Fruit fly (Drosophila melanogaster) whole organism, embryonic: ENCODE data around the gene CG7512.

Experiments used
- Adf1 ChIP-seq: fragments of 200-800 bp; sonication (Bioruptor generic); IDR thresholded peaks from 2 replicates; pipeline ENCODE4 v1.3.6; 2022; ENCODE audit warnings: missing biosample characterization, missing genetic modification characterization
- CG10431 ChIP-seq: fragments of 200-800 bp; sonication (Bioruptor generic); optimal IDR thresholded peaks from 3 replicates; lab custom pipeline; 2018; ENCODE audit warnings: missing biosample characterization, mild to moderate bottlenecking, missing genetic modification characterization
- CG10543 ChIP-seq: fragments of 200-800 bp; sonication (Bioruptor generic); optimal IDR thresholded peaks from 3 replicates; lab custom pipeline; 2017; ENCODE audit warnings: missing biosample characterization, mild to moderate bottlenecking, missing genetic modification characterization, moderate library complexity
- CG12219 ChIP-seq: fragments of 200-800 bp; sonication (Bioruptor generic); optimal IDR thresholded peaks from 3 replicates; lab custom pipeline; 2018; ENCODE audit warnings: missing biosample characterization, mild to moderate bottlenecking, missing genetic modification characterization
- CG16863 ChIP-seq: fragments of 200-800 bp; sonication (Bioruptor generic); optimal IDR thresholded peaks from 3 replicates; lab custom pipeline; 2016; ENCODE audit warnings: missing biosample characterization, missing genetic modification characterization
- CG18764 ChIP-seq: fragments of 200-800 bp; sonication (Bioruptor generic); optimal IDR thresholded peaks from 3 replicates; lab custom pipeline; 2016; ENCODE audit warnings: missing biosample characterization, missing genetic modification characterization
- CG2116 ChIP-seq: fragments of 200-800 bp; sonication (Bioruptor generic); optimal IDR thresholded peaks from 3 replicates; lab custom pipeline; 2018; ENCODE audit warnings: missing biosample characterization, mild to moderate bottlenecking, missing genetic modification characterization
- CG2199 ChIP-seq: fragments of 200-800 bp; sonication (Bioruptor generic); IDR thresholded peaks from 3 replicates; pipeline ENCODE4 v1.3.6; 2022; ENCODE audit warnings: missing biosample characterization, missing genetic modification characterization
- CG31224 ChIP-seq: fragments of 200-800 bp; sonication (Bioruptor generic); IDR thresholded peaks from 2 replicates; pipeline ENCODE4 v1.3.6; 2022; ENCODE audit warnings: missing biosample characterization, missing genetic modification characterization
- CG32532 ChIP-seq: fragments of 200-800 bp; sonication (Bioruptor generic); IDR thresholded peaks from 2 replicates; pipeline ENCODE4 v1.3.6; 2022; ENCODE audit warnings: missing biosample characterization, missing genetic modification characterization
- CG4820 ChIP-seq: fragments of 200-800 bp; sonication (Bioruptor generic); optimal IDR thresholded peaks from 3 replicates; lab custom pipeline; 2016; ENCODE audit warnings: missing biosample characterization, missing genetic modification characterization
- CG6765 ChIP-seq: fragments of 200-800 bp; sonication (Bioruptor generic); optimal IDR thresholded peaks from 3 replicates; lab custom pipeline; 2017; ENCODE audit warnings: missing biosample characterization, mild to moderate bottlenecking, missing genetic modification characterization
- CG7556 ChIP-seq: fragments of 200-800 bp; sonication (Bioruptor generic); optimal IDR thresholded peaks from 2 replicates; lab custom pipeline; 2017; ENCODE audit warnings: missing biosample characterization, mild to moderate bottlenecking, missing genetic modification characterization
- CG7963 ChIP-seq: fragments of 200-800 bp; sonication (Bioruptor generic); IDR thresholded peaks from 3 replicates; pipeline ENCODE4 v1.3.6; 2022; ENCODE audit warnings: missing biosample characterization, missing genetic modification characterization; ENCODE audit not compliant: partially characterized antibody
- Chrac-16 ChIP-seq: fragments of 200-800 bp; sonication (Bioruptor generic); optimal IDR thresholded peaks from 3 replicates; lab custom pipeline; 2016; ENCODE audit warnings: missing biosample characterization, missing genetic modification characterization
- CoRest ChIP-seq: fragments of 200-800 bp; sonication (Bioruptor generic); optimal IDR thresholded peaks from 3 replicates; lab custom pipeline; 2018; ENCODE audit warnings: missing biosample characterization, mild to moderate bottlenecking, missing genetic modification characterization, moderate library complexity
- CrebB ChIP-seq: fragments of 200-800 bp; sonication (Bioruptor generic); optimal IDR thresholded peaks from 3 replicates; lab custom pipeline; 2018; ENCODE audit warnings: missing biosample characterization, mild to moderate bottlenecking, missing genetic modification characterization
- Dip3 ChIP-seq: fragments of 200-800 bp; sonication (Bioruptor generic); optimal IDR thresholded peaks from 3 replicates; lab custom pipeline; 2016; ENCODE audit warnings: missing biosample characterization, missing genetic modification characterization
- Dp ChIP-seq: fragments of 200-800 bp; sonication (Bioruptor generic); optimal IDR thresholded peaks from 2 replicates; lab custom pipeline; 2018; ENCODE audit warnings: missing biosample characterization, mild to moderate bottlenecking, missing genetic modification characterization, moderate library complexity
- Hr51 ChIP-seq, 2 experiments: fragments of 200-800 bp; sonication (Bioruptor generic); optimal IDR thresholded peaks; 2 replicates in 1 of 2; 3 replicates in 1 of 2; lab custom pipeline; 2016 to 2018; ENCODE audit warnings: missing biosample characterization in 2 of 2, missing genetic modification characterization in 2 of 2, mild to moderate bottlenecking in 1 of 2, moderate library complexity in 1 of 2
- Neu2 ChIP-seq: fragments of 200-800 bp; sonication (Bioruptor generic); optimal IDR thresholded peaks from 3 replicates; lab custom pipeline; 2016; ENCODE audit warnings: missing biosample characterization, missing genetic modification characterization, borderline replicate concordance
- Nf-YB ChIP-seq: fragments of 200-800 bp; sonication (Bioruptor generic); optimal IDR thresholded peaks from 3 replicates; lab custom pipeline; 2019; ENCODE audit warnings: missing biosample characterization, mild to moderate bottlenecking, missing genetic modification characterization, moderate library complexity
- Oli ChIP-seq: fragments of 200-800 bp; sonication (Bioruptor generic); optimal IDR thresholded peaks from 2 replicates; lab custom pipeline; 2018; ENCODE audit warnings: missing biosample characterization, mild to moderate bottlenecking, missing genetic modification characterization, moderate library complexity
- Spps ChIP-seq: fragments of 200-800 bp; sonication (Bioruptor generic); optimal IDR thresholded peaks from 2 replicates; lab custom pipeline; 2018; ENCODE audit warnings: missing biosample characterization, mild to moderate bottlenecking, missing genetic modification characterization
- YL-1 ChIP-seq: fragments of 200-800 bp; sonication (Bioruptor generic); optimal IDR thresholded peaks from 3 replicates; lab custom pipeline; 2017; ENCODE audit warnings: missing biosample characterization, mild to moderate bottlenecking, missing genetic modification characterization
- bsh ChIP-seq, 2 experiments: fragments of 200-800 bp; sonication (Bioruptor generic); optimal IDR thresholded peaks; 2 replicates each; lab custom pipeline; 2017 to 2018; ENCODE audit warnings: mild to moderate bottlenecking in 2 of 2, missing biosample characterization in 2 of 2, missing genetic modification characterization in 2 of 2, moderate library complexity in 1 of 2
- cad ChIP-seq: fragments of >200 bp; optimal IDR thresholded peaks from 2 replicates; lab custom pipeline; 2017; ENCODE audit warnings: missing biosample characterization, missing genetic modification characterization
- ci ChIP-seq: fragments of 200-800 bp; sonication (Bioruptor generic); IDR thresholded peaks from 3 replicates; pipeline ENCODE4 v1.3.6; 2022; ENCODE audit warnings: missing biosample characterization, missing genetic modification characterization
- dmrt99B ChIP-seq: fragments of 200-800 bp; sonication (Bioruptor generic); optimal IDR thresholded peaks from 2 replicates; lab custom pipeline; 2018; ENCODE audit warnings: missing biosample characterization, mild to moderate bottlenecking, missing genetic modification characterization, moderate library complexity
- ems ChIP-seq: fragments of 200-800 bp; sonication (Bioruptor generic); optimal IDR thresholded peaks from 3 replicates; lab custom pipeline; 2016; ENCODE audit warnings: missing biosample characterization, missing genetic modification characterization
- grn ChIP-seq: fragments of 200-800 bp; sonication (Bioruptor generic); optimal IDR thresholded peaks from 3 replicates; lab custom pipeline; 2017; ENCODE audit warnings: missing biosample characterization, missing genetic modification characterization
- gsb ChIP-seq: fragments of 200-800 bp; sonication (Bioruptor generic); IDR thresholded peaks from 2 replicates; pipeline ENCODE4 v1.3.6; 2022; ENCODE audit warnings: missing biosample characterization, missing genetic modification characterization
- hbn ChIP-seq: fragments of 200-800 bp; sonication (Bioruptor generic); IDR thresholded peaks from 2 replicates; pipeline ENCODE4 v1.3.6; 2022; ENCODE audit warnings: missing biosample characterization, missing genetic modification characterization; ENCODE audit not compliant: partially characterized antibody
- her ChIP-seq: fragments of 200-800 bp; sonication (Bioruptor generic); optimal IDR thresholded peaks from 2 replicates; lab custom pipeline; 2016; ENCODE audit warnings: missing biosample characterization, missing genetic modification characterization
- ind ChIP-seq: fragments of 200-800 bp; sonication (Bioruptor generic); optimal IDR thresholded peaks from 3 replicates; lab custom pipeline; 2016; ENCODE audit warnings: missing biosample characterization, missing genetic modification characterization
- jing ChIP-seq: fragments of 200-800 bp; sonication (Bioruptor generic); optimal IDR thresholded peaks from 2 replicates; lab custom pipeline; 2018; ENCODE audit warnings: missing biosample characterization, mild to moderate bottlenecking, missing genetic modification characterization
- klu ChIP-seq: fragments of 200-800 bp; sonication (Bioruptor generic); IDR thresholded peaks from 2 replicates; pipeline ENCODE4 v1.3.6; 2022; ENCODE audit warnings: missing biosample characterization, missing genetic modification characterization
- p53 ChIP-seq: fragments of 200-800 bp; sonication (Bioruptor generic); optimal IDR thresholded peaks from 2 replicates; lab custom pipeline; 2016; ENCODE audit warnings: missing biosample characterization, missing genetic modification characterization
- phol ChIP-seq: fragments of 200-800 bp; sonication (Bioruptor generic); optimal IDR thresholded peaks from 3 replicates; lab custom pipeline; 2018; ENCODE audit warnings: missing biosample characterization, mild to moderate bottlenecking, missing genetic modification characterization, moderate library complexity
- pros ChIP-seq: fragments of 200-800 bp; sonication (Bioruptor generic); optimal IDR thresholded peaks from 3 replicates; lab custom pipeline; 2019; ENCODE audit warnings: missing biosample characterization, mild to moderate bottlenecking, missing genetic modification characterization, moderate library complexity
- scrt ChIP-seq: fragments of 200-800 bp; sonication (Bioruptor generic); optimal IDR thresholded peaks from 2 replicates; lab custom pipeline; 2018; ENCODE audit warnings: missing biosample characterization, mild to moderate bottlenecking, missing genetic modification characterization, moderate library complexity
- sens ChIP-seq: fragments of 200-800 bp; sonication (Bioruptor generic); peaks from one replicate; lab custom pipeline; 2016; ENCODE audit warnings: missing biosample characterization, missing genetic modification characterization
- shn ChIP-seq: fragments of 200-800 bp; sonication (Bioruptor generic); optimal IDR thresholded peaks from 3 replicates; lab custom pipeline; 2016; ENCODE audit warnings: missing biosample characterization, missing genetic modification characterization
- usp ChIP-seq: fragments of >200 bp; optimal IDR thresholded peaks from 2 replicates; lab custom pipeline; 2017; ENCODE audit warnings: missing biosample characterization, missing genetic modification characterization
- wor ChIP-seq: fragments of 200-800 bp; sonication (Bioruptor generic); IDR thresholded peaks from 2 replicates; pipeline ENCODE4 v1.3.6; 2022; ENCODE audit warnings: missing biosample characterization, missing genetic modification characterization

CG7512 gene

DNA sequence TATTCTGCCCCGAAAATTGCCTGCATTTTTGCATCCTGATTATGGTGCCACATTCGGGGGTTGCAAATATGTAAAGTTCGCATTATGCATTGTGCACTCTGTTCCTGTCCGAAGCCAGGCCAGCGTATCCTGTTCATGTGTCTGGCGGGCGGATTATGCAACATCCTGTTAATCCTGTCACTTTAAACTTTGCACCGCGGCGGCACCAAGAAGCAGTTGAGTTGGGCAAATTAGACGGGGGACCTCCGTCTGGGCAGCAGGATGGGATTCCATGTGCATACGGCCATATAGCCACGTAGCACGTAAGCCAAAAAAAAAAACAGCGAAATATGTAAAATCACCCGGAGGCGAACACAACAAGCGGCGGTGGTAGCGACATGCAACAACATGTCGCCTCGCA is 24.0 kb upstream of the CG7512 start (continued):
- TF ChIP-seq CG32532 (GFP tag; lab: Robert Waterston, UW) (no peak), CG10431 (GFP tag; lab: Kevin White, UChicago) (no peak), p53 (GFP tag; lab: Kevin White, UChicago) (peak; percentile 85), CG16863 (GFP tag; lab: Kevin White, UChicago) (no peak), Oli (no peak), ci (GFP tag; lab: Robert Waterston, UW) (0 out of 3 replicates have a peak, but pooled peaks have one; percentile 18), CG7556 (no peak), ind (GFP tag; lab: Kevin White, UChicago) (no peak)

DNA sequence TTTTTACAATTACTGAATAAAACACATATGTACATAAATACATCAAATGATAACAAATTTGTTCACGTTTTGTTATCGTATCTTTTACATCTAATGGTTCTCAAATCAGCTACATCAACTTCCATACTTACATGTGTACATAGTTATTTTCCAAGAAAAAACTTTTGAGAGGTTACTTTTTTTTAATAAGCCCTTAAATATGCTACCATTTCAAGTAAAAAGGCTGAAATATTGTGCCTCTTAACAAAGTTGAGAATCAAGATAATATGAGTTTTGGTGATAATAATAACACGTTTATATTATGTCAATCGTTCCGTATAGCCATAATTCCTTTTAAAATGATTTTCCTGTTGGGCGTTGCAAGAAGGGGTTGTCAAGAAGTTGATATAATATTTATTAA is 23.0 kb upstream of the CG7512 start:
- TF ChIP-seq CrebB (tag; lab: Kevin White, UChicago) = no peak
- TF ChIP-seq grn (GFP tag; lab: Kevin White, UChicago) = peak; percentile 55
- TF ChIP-seq sens (GFP tag; lab: Kevin White, UChicago) = peak; percentile 24

DNA sequence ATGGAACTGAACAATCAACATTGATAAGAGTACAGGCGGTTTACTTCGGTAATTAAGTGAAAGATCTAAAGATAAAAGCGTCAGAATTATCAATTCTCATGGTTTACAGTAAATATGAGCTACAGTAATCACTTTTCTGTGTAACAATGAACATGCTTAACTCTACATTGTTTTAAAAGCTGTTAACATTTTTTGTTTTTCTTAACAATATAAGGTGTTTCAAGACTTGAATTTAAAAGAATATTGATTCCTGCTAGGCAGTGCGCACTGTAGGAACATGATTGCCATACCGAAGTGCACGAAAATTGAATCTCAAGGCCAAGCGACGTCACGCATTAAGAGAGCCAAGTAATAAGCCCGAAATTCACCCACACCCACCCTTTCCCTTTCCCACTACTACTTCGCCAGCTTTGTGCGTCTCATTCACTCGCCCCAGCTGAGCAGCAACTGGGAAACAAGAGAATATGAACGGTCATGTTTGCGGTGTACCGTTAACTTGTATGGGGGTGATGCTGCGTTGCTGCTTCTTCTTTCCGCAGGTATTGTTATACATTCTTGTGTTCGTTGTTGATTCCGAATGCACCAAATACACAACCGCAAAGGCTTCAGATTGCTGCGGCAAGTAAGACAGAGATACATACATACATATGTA is 22.2 kb upstream of the CG7512 start:
- TF ChIP-seq Nf-YB (GFP tag; lab: Kevin White, UChicago) (no peak), usp (GFP tag; lab: Kevin White, UChicago) (no peak), her (peak; percentile 48), CG7556 (peak; percentile 49), CG7963 (no peak), Chrac-16 (GFP tag; lab: Kevin White, UChicago) (peak; percentile 52), CG2199 (GFP tag; lab: Robert Waterston, UW) (peak; percentile 49; the same call in 1 of the 3 replicates), CG12219 (GFP tag; lab: Kevin White, UChicago) (peak; percentile 21), klu (GFP tag; lab: Robert Waterston, UW) (no peak; the same call in 1 of the 2 replicates), shn (GFP tag; lab: Kevin White, UChicago) (peak; percentile 31), Spps (tag; lab: Kevin White, UChicago) (no peak), jing (GFP tag; lab: Kevin White, UChicago) (peak; percentile 28), Dp (GFP tag; lab: Kevin White, UChicago) (no peak), Hr51 (GFP tag; optimal IDR thresholded peaks at IDR 0.05; lab: Kevin White, UChicago) (peak in 1 of 2 experiments; percentile 72), CoRest (tag; lab: Kevin White, UChicago) (peak; percentile 70), pros (GFP tag; lab: Kevin White, UChicago) (peak; percentile 57), YL-1 (no peak), gsb (GFP tag; lab: Robert Waterston, UW) (peak; percentile 65), ems (peak; percentile 28), Dip3 (GFP tag; lab: Kevin White, UChicago) (peak; percentile 60), CG31224 (GFP tag; lab: Robert Waterston, UW) (peak; percentile 37; the same call in 1 of the 2 replicates), Adf1 (GFP tag; lab: Robert Waterston, UW) (peak; percentile 40; the same call in 1 of the 2 replicates), CG18764 (GFP tag; lab: Kevin White, UChicago) (no peak), ind (GFP tag; lab: Kevin White, UChicago) (peak; percentile 67), wor (GFP tag; lab: Robert Waterston, UW) (0 out of 2 replicates have a peak, but pooled peaks have one; percentile 14), scrt (GFP tag; lab: Kevin White, UChicago) (peak; percentile 28), CG2116 (GFP tag; lab: Kevin White, UChicago) (no peak), hbn (GFP tag; lab: Robert Waterston, UW) (no peak), phol (tag; lab: Kevin White, UChicago) (peak; percentile 60), bsh (GFP tag; optimal IDR thresholded peaks at IDR 0.05; lab: Kevin White, UChicago) (peak in 1 of 2 experiments; percentile 65), CG10543 (GFP tag; lab: Kevin White, UChicago) (peak; percentile 37), dmrt99B (peak; percentile 67), CG6765 (GFP tag; lab: Kevin White, UChicago) (no peak), cad (GFP tag; lab: Kevin White, UChicago) (no peak), CG4820 (GFP tag; lab: Kevin White, UChicago) (peak; percentile 65), Neu2 (no peak)
